Worm (Caenorhabditis elegans): ENCODE data around the gene ZC416.2.

DNA sequence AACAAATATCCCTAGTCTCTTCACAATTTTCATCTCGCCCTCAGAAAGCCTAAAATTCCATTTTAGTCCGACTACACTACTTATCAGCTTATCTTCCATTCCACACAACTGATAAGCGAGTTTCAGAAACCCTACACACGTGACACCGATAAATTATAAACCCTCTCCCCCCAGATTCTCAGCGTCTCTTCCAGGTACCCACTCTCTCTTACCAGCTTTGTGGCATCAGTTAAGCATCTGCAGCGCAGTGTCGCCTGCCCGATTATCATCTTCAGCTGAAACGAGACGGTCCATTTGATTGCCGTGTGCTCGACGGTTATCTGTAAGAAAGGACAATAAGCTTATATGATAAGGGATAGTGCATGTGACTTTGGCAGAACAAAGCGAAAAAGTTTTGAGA lies 21.6 kb upstream of the ZC416.2 start:
- TF ChIP-seq ceh-62 (tag; optimal IDR thresholded peaks at IDR 0.05) (no peak), nhr-237 (tag; optimal IDR thresholded peaks at IDR 0.05) (no peak)

Measured in whole organism, L4 larva.